Worm (Caenorhabditis elegans): ENCODE results near the gene str-2.

DNA sequence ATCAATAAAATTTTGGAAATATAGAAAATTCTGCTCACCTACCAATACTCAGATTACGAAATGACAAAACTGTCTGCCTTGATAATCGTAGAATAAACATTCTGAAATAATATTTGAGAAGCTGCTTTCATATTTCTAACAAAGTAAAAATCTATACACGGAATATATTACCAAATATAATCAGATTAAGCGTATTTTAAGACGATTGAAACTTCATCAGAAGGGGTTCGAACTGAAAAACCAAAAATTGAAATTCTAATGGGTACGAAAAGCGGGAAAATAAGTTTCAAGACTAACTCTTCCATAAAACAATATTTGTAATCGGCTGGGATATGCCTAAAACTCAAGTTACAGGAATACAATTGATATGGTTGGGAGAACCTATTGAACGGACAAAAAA is 44.6 kb downstream of the str-2 start, which contains the start of gene F46B6.4:
- TF ChIP-seq ceh-82 (tag; optimal IDR thresholded peaks at IDR 0.05) (no peak), nhr-11 (tag; optimal IDR thresholded peaks at IDR 0.05) (no peak), pha-4 (tag; optimal IDR thresholded peaks at IDR 0.05) (no peak)

All from whole organism, L3 larva.